Fruit fly (Drosophila melanogaster) whole organism, prepupa: Measurements from ENCODE around the gene Obp83g.
A peak's percentile ranks its signal among the peaks of the same experiment; 100 is the strongest.

ENCODE experiments used
- Blimp-1 ChIP-seq: fragments of 200-800 bp; sonication (Bioruptor generic); optimal IDR thresholded peaks from 3 replicates; lab custom pipeline; 2017; ENCODE audit warnings: missing biosample characterization, missing genetic modification characterization, mild to moderate bottlenecking, moderate library complexity, missing genetic modification reagents
- CG10631 ChIP-seq: fragments of 200-800 bp; sonication (Bioruptor generic); optimal IDR thresholded peaks from 2 replicates; lab custom pipeline; 2016; ENCODE audit warnings: missing biosample characterization, missing genetic modification characterization
- CG10669 ChIP-seq: fragments of 200-800 bp; sonication (Bioruptor generic); optimal IDR thresholded peaks from 3 replicates; lab custom pipeline; 2018; ENCODE audit warnings: missing biosample characterization, mild to moderate bottlenecking, missing genetic modification characterization, moderate library complexity
- CG11294 ChIP-seq: fragments of 200-800 bp; sonication (Bioruptor generic); IDR thresholded peaks from 2 replicates; pipeline ENCODE4 v1.3.6; 2022; ENCODE audit warnings: missing biosample characterization, missing genetic modification characterization
- CG11902 ChIP-seq: fragments of 200-800 bp; sonication (Bioruptor generic); optimal IDR thresholded peaks from 3 replicates; lab custom pipeline; 2016; ENCODE audit warnings: missing biosample characterization, missing genetic modification characterization
- CG15336 ChIP-seq: fragments of 200-800 bp; sonication (Bioruptor generic); IDR thresholded peaks from 2 replicates; pipeline ENCODE4 v1.3.6; 2022; ENCODE audit warnings: missing biosample characterization, missing genetic modification characterization
- CG1621 ChIP-seq: fragments of 200-800 bp; sonication (Bioruptor generic); optimal IDR thresholded peaks from 3 replicates; lab custom pipeline; 2018; ENCODE audit warnings: missing biosample characterization, mild to moderate bottlenecking, missing genetic modification characterization
- CG16779 ChIP-seq: fragments of 200-800 bp; sonication (Bioruptor generic); optimal IDR thresholded peaks from 3 replicates; lab custom pipeline; 2017; ENCODE audit warnings: missing biosample characterization, mild to moderate bottlenecking, missing genetic modification characterization
- CG3032 ChIP-seq: fragments of 200-800 bp; optimal IDR thresholded peaks from 2 replicates; lab custom pipeline; 2019; ENCODE audit warnings: missing biosample characterization, mild to moderate bottlenecking, missing genetic modification characterization, moderate library complexity
- CG31627 ChIP-seq: fragments of 200-800 bp; sonication (Bioruptor generic); optimal IDR thresholded peaks from 3 replicates; lab custom pipeline; 2016; ENCODE audit warnings: missing biosample characterization, missing genetic modification characterization
- CG32006 ChIP-seq: fragments of 200-800 bp; sonication (Bioruptor generic); optimal IDR thresholded peaks from 3 replicates; lab custom pipeline; 2017; ENCODE audit warnings: missing biosample characterization, mild to moderate bottlenecking, missing genetic modification characterization
- CG34406 ChIP-seq: fragments of 200-800 bp; sonication (Bioruptor generic); optimal IDR thresholded peaks from 3 replicates; lab custom pipeline; 2016; ENCODE audit warnings: missing biosample characterization, missing genetic modification characterization
- CG4318 ChIP-seq: fragments of 200-800 bp; sonication (Bioruptor generic); optimal IDR thresholded peaks from 3 replicates; lab custom pipeline; 2017; ENCODE audit warnings: missing biosample characterization, mild to moderate bottlenecking, missing genetic modification characterization
- CG6163 ChIP-seq: fragments of 200-800 bp; sonication (Bioruptor generic); IDR thresholded peaks from 3 replicates; pipeline ENCODE4 v1.3.6; 2022; ENCODE audit warnings: missing biosample characterization, missing genetic modification characterization
- CG6792 ChIP-seq: fragments of 200-800 bp; sonication (Bioruptor generic); optimal IDR thresholded peaks from 3 replicates; lab custom pipeline; 2016; ENCODE audit warnings: missing biosample characterization, missing genetic modification characterization
- CG6854 ChIP-seq: fragments of 200-800 bp; sonication (Bioruptor generic); optimal IDR thresholded peaks from 2 replicates; lab custom pipeline; 2017; ENCODE audit warnings: missing biosample characterization, mild to moderate bottlenecking, missing genetic modification characterization
- CG7368 ChIP-seq: fragments of 200-800 bp; sonication (Bioruptor generic); optimal IDR thresholded peaks from 3 replicates; lab custom pipeline; 2016; ENCODE audit warnings: missing biosample characterization, missing genetic modification characterization
- CG8319 ChIP-seq: fragments of 200-800 bp; sonication (Bioruptor generic); optimal IDR thresholded peaks from 3 replicates; lab custom pipeline; 2016; ENCODE audit warnings: missing biosample characterization, missing genetic modification characterization
- CG8632 ChIP-seq: fragments of 200-800 bp; sonication (Bioruptor generic); optimal IDR thresholded peaks from 3 replicates; lab custom pipeline; 2016; ENCODE audit warnings: missing biosample characterization, missing genetic modification characterization
- Eip75B ChIP-seq: fragments of 200-800 bp; sonication (Bioruptor generic); optimal IDR thresholded peaks from 3 replicates; lab custom pipeline; 2016; ENCODE audit warnings: missing biosample characterization, missing genetic modification characterization
- Eip78C ChIP-seq: fragments of 200-800 bp; sonication (Bioruptor generic); peaks from one replicate; lab custom pipeline; 2016; ENCODE audit warnings: missing biosample characterization, missing genetic modification characterization
- Hr38 ChIP-seq: sonication (Bioruptor generic); optimal IDR thresholded peaks from 2 replicates; lab custom pipeline; 2016; ENCODE audit warnings: missing biosample characterization, missing genetic modification characterization
- Hr4 ChIP-seq: fragments of 200-800 bp; sonication (Bioruptor generic); optimal IDR thresholded peaks from 3 replicates; lab custom pipeline; 2016; ENCODE audit warnings: missing biosample characterization, missing genetic modification characterization
- Lpt ChIP-seq: fragments of 200-800 bp; sonication (Bioruptor generic); optimal IDR thresholded peaks from 3 replicates; lab custom pipeline; 2016; ENCODE audit warnings: missing biosample characterization, missing genetic modification characterization
- Met ChIP-seq: fragments of 200-800 bp; sonication (Bioruptor generic); optimal IDR thresholded peaks from 3 replicates; lab custom pipeline; 2016; ENCODE audit warnings: missing biosample characterization, missing genetic modification characterization
- OdsH ChIP-seq: fragments of 200-800 bp; sonication (Bioruptor generic); optimal IDR thresholded peaks from 3 replicates; lab custom pipeline; 2016; ENCODE audit warnings: missing biosample characterization, missing genetic modification characterization
- Smox ChIP-seq: fragments of 200-800 bp; sonication (Bioruptor generic); optimal IDR thresholded peaks from 3 replicates; lab custom pipeline; 2016; ENCODE audit warnings: missing biosample characterization, missing genetic modification characterization
- Sox14 ChIP-seq: fragments of 200-800 bp; sonication (Bioruptor generic); optimal IDR thresholded peaks from 3 replicates; lab custom pipeline; 2016; ENCODE audit warnings: missing biosample characterization, missing genetic modification characterization
- Sox15 ChIP-seq: fragments of 200-800 bp; sonication (Bioruptor generic); optimal IDR thresholded peaks from 3 replicates; lab custom pipeline; 2016; ENCODE audit warnings: missing biosample characterization, missing genetic modification characterization
- achi ChIP-seq: fragments of 200-800 bp; sonication (Bioruptor generic); optimal IDR thresholded peaks from 3 replicates; lab custom pipeline; 2016; ENCODE audit warnings: missing biosample characterization, missing genetic modification characterization
- dac ChIP-seq: fragments of 200-800 bp; sonication (Bioruptor generic); optimal IDR thresholded peaks from 2 replicates; lab custom pipeline; 2017; ENCODE audit warnings: missing biosample characterization, mild to moderate bottlenecking, missing genetic modification characterization
- dsx ChIP-seq: fragments of 200-800 bp; optimal IDR thresholded peaks from 3 replicates; lab custom pipeline; 2019; ENCODE audit warnings: missing biosample characterization, mild to moderate bottlenecking, missing genetic modification characterization, moderate library complexity; ENCODE audit not compliant: poor library complexity, severe bottlenecking
- esn ChIP-seq: fragments of 200-800 bp; sonication (Bioruptor generic); optimal IDR thresholded peaks from 2 replicates; lab custom pipeline; 2016; ENCODE audit warnings: missing biosample characterization, mild to moderate bottlenecking, missing genetic modification characterization, moderate library complexity
- fd59A ChIP-seq: fragments of 200-800 bp; sonication (Bioruptor generic); optimal IDR thresholded peaks from 2 replicates; lab custom pipeline; 2017; ENCODE audit warnings: missing biosample characterization, mild to moderate bottlenecking, missing genetic modification characterization, missing genetic modification reagents
- fkh ChIP-seq: fragments of 200-800 bp; sonication (Bioruptor generic); optimal IDR thresholded peaks from 3 replicates; lab custom pipeline; 2017; ENCODE audit warnings: missing biosample characterization, mild to moderate bottlenecking, missing genetic modification characterization, moderate library complexity
- lz ChIP-seq: fragments of 200-800 bp; sonication (Bioruptor generic); optimal IDR thresholded peaks from 3 replicates; lab custom pipeline; 2016; ENCODE audit warnings: missing biosample characterization, missing genetic modification characterization
- pdm3 ChIP-seq: fragments of 200-800 bp; sonication (Bioruptor generic); optimal IDR thresholded peaks from 3 replicates; lab custom pipeline; 2016; ENCODE audit warnings: missing biosample characterization, missing genetic modification characterization
- salr ChIP-seq, 2 experiments: fragments of 200-800 bp; sonication (Bioruptor generic); optimal IDR thresholded peaks; 3 replicates each; lab custom pipeline; 2016 to 2018; ENCODE audit warnings: missing biosample characterization in 2 of 2, missing genetic modification characterization in 2 of 2, mild to moderate bottlenecking in 1 of 2
- spab ChIP-seq: fragments of 200-800 bp; sonication (Bioruptor generic); optimal IDR thresholded peaks from 2 replicates; lab custom pipeline; 2017; ENCODE audit warnings: missing biosample characterization, mild to moderate bottlenecking, missing genetic modification characterization, missing genetic modification reagents
- ss ChIP-seq, 2 experiments: fragments of 200-800 bp; sonication (Bioruptor generic); optimal IDR thresholded peaks; 2 replicates in 1 of 2; 3 replicates in 1 of 2; lab custom pipeline; 2017 to 2018; ENCODE audit warnings: mild to moderate bottlenecking in 2 of 2, missing biosample characterization in 2 of 2, missing genetic modification characterization in 2 of 2, moderate library complexity in 1 of 2
- svp ChIP-seq: fragments of 200-800 bp; sonication (Bioruptor generic); peaks from one replicate; lab custom pipeline; 2016; ENCODE audit warnings: missing biosample characterization, missing genetic modification characterization
- topi ChIP-seq: fragments of 200-800 bp; sonication (Bioruptor generic); optimal IDR thresholded peaks from 3 replicates; lab custom pipeline; 2016; ENCODE audit warnings: missing biosample characterization, missing genetic modification characterization
- vri ChIP-seq: fragments of 200-800 bp; sonication (Bioruptor generic); optimal IDR thresholded peaks from 3 replicates; lab custom pipeline; 2016; ENCODE audit warnings: missing biosample characterization, mild to moderate bottlenecking, missing genetic modification characterization

Obp83g gene

dm6 chr3R:6106711-6107110, 5.4 kb downstream of the Obp83g start (continued):
- peak; percentile 58 for TF ChIP-seq esn (GFP tag; lab: Kevin White, UChicago)
- peak; percentile 18 for TF ChIP-seq CG31627 (GFP tag; lab: Kevin White, UChicago)
- TF ChIP-seq CG32006 (GFP tag; lab: Kevin White, UChicago), result peak; percentile 83
- TF ChIP-seq CG15336 (GFP tag; lab: Robert Waterston, UW), result peak; percentile 19; the same call in 1 of the 2 replicates
- peak; percentile 61 for TF ChIP-seq CG8632 (GFP tag; lab: Kevin White, UChicago)
- TF ChIP-seq dac (GFP tag; lab: Kevin White, UChicago), result peak; percentile 50
- peak; percentile 20 for TF ChIP-seq CG10669 (GFP tag; lab: Kevin White, UChicago)
- no peak for TF ChIP-seq fkh
- peak; percentile 57 for TF ChIP-seq fd59A
- TF ChIP-seq CG11902, result no peak
- no peak for TF ChIP-seq Lpt (GFP tag; lab: Kevin White, UChicago)
- TF ChIP-seq Sox15, result peak; percentile 16
- no peak for TF ChIP-seq Blimp-1 (GFP tag; lab: Kevin White, UChicago)
- TF ChIP-seq, all 60 proteins: peak for 38

- TF ChIP-seq Lpt (GFP tag; lab: Kevin White, UChicago) (no peak), CG16779 (tag; lab: Kevin White, UChicago) (no peak), CG11902 (no peak), CG11294 (GFP tag; lab: Robert Waterston, UW) (no peak), Hr4 (no peak), Sox15 (no peak), svp (GFP tag; lab: Kevin White, UChicago) (no peak), Sox14 (no peak), topi (GFP tag; lab: Kevin White, UChicago) (no peak), Eip75B (GFP tag; lab: Kevin White, UChicago) (no peak), CG6854 (GFP tag; lab: Kevin White, UChicago) (no peak), CG32006 (GFP tag; lab: Kevin White, UChicago) (no peak), CG8632 (GFP tag; lab: Kevin White, UChicago) (no peak), CG3032 (no peak), Smox (GFP tag; lab: Kevin White, UChicago) (no peak), Blimp-1 (GFP tag; lab: Kevin White, UChicago) (no peak)
- TF ChIP-seq, all 60 proteins: peak for 0
These were observed 6.9 kb downstream of the Obp83g start for dm6 chr3R:6105160-6105559.

- TF ChIP-seq salr (GFP tag; optimal IDR thresholded peaks at IDR 0.05; lab: Kevin White, UChicago) (no peak), pdm3 (GFP tag; lab: Kevin White, UChicago) (no peak), CG6163 (GFP tag; lab: Robert Waterston, UW) (0 out of 3 replicates have a peak, but pooled peaks have one; percentile 14), achi (no peak), CG11902 (no peak), CG34406 (GFP tag; lab: Kevin White, UChicago) (no peak), vri (no peak), CG15336 (GFP tag; lab: Robert Waterston, UW) (no peak)
These were observed 9.4 kb downstream of the Obp83g start for dm6 chr3R:6102726-6103125.

dm6 chr3R:6102318-6102717, 9.8 kb downstream of the Obp83g start:
- TF ChIP-seq spab (peak; percentile 72), CG16779 (tag; lab: Kevin White, UChicago) (peak; percentile 31), CG8632 (GFP tag; lab: Kevin White, UChicago) (peak; percentile 36), Met (GFP tag; lab: Kevin White, UChicago) (no peak), CG11902 (no peak), CG32006 (GFP tag; lab: Kevin White, UChicago) (peak; percentile 79), Hr38 (GFP tag; lab: Kevin White, UChicago) (no peak), pdm3 (GFP tag; lab: Kevin White, UChicago) (peak; percentile 47), Lpt (GFP tag; lab: Kevin White, UChicago) (peak; percentile 29), CG31627 (GFP tag; lab: Kevin White, UChicago) (no peak), CG4318 (GFP tag; lab: Kevin White, UChicago) (peak; percentile 62), ss (GFP tag; optimal IDR thresholded peaks at IDR 0.05; lab: Kevin White, UChicago) (peak in 1 of 2 experiments; percentile 52), CG11294 (GFP tag; lab: Robert Waterston, UW) (no peak), topi (GFP tag; lab: Kevin White, UChicago) (no peak), OdsH (peak; percentile 46), dsx (GFP tag; lab: Kevin White, UChicago) (no peak), CG8319 (GFP tag; lab: Kevin White, UChicago) (peak; percentile 30), lz (GFP tag; lab: Kevin White, UChicago) (no peak), CG7368 (peak; percentile 26), svp (GFP tag; lab: Kevin White, UChicago) (no peak), CG3032 (peak; percentile 67), CG10631 (GFP tag; lab: Kevin White, UChicago) (peak; percentile 68), achi (peak; percentile 41), CG6792 (GFP tag; lab: Kevin White, UChicago) (peak; percentile 37), dac (GFP tag; lab: Kevin White, UChicago) (peak; percentile 16), CG1621 (tag; lab: Kevin White, UChicago) (peak; percentile 12), esn (GFP tag; lab: Kevin White, UChicago) (no peak), Eip78C (peak; percentile 92), fkh (no peak)
